Fruit fly (Drosophila melanogaster): ENCODE measurements around the gene hay.

hay gene

DNA sequence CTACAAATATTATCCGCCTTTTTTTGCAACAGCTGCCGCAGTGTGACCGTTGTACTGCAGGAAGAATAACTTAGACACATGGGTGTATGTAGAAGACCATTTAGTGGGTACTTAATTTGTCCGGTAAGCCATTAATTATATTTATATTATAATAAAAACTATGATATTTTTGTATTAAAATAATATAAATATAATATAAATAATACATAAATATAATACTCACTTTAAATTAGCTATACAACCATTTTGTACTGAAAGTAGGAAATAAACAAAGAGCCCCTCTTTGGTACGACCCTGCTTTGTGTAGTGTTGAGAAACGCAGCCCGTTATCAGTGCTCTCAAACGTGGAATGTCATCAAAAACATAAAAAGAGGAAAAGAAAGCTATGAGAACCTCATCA is 6.9 kb downstream of the hay start, which contains the start of gene Cnep1r2 (continued):
- TF ChIP-seq Jarid2 (GFP tag; optimal IDR thresholded peaks at IDR 0.05) = peak; percentile 77
- no peak for TF ChIP-seq Hr39 (optimal IDR thresholded peaks at IDR 0.05)
- peak; percentile 95 for TF ChIP-seq salm (tag; optimal IDR thresholded peaks at IDR 0.05)
- TF ChIP-seq en (GFP tag; optimal IDR thresholded peaks at IDR 0.05) = no peak
- peak; percentile 94 for TF ChIP-seq Blimp-1 (GFP tag; optimal IDR thresholded peaks at IDR 0.05)
- peak; percentile 68 for TF ChIP-seq Hey (tag; optimal IDR thresholded peaks at IDR 0.05)
- TF ChIP-seq CG2202 (tag; optimal IDR thresholded peaks at IDR 0.05) = peak; percentile 93
- TF ChIP-seq jigr1 (GFP tag; IDR thresholded peaks at IDR 0.05) = peak; percentile 87; the same call in 2 of the 3 replicates
- TF ChIP-seq Dek (tag; optimal IDR thresholded peaks at IDR 0.05) = peak; percentile 96
- TF ChIP-seq ham (GFP tag; IDR thresholded peaks at IDR 0.05) = peak; percentile 75; the same call in 1 of the 2 replicates
- peak; percentile 87 for TF ChIP-seq cas (GFP tag; IDR thresholded peaks at IDR 0.05)
- peak; percentile 88 for TF ChIP-seq Vsx1 (GFP tag; optimal IDR thresholded peaks at IDR 0.05)
- peak; percentile 88 for TF ChIP-seq sim (GFP tag; IDR thresholded peaks at IDR 0.05)
- TF ChIP-seq CG13123 (GFP tag; optimal IDR thresholded peaks at IDR 0.05) = peak; percentile 91
- TF ChIP-seq CG9932 (GFP tag; IDR thresholded peaks at IDR 0.05) = peak; percentile 97
- no peak for TF ChIP-seq CG42726 (GFP tag; IDR thresholded peaks at IDR 0.05; ENCODE audit: partially characterized antibody)
- peak; percentile 98 for TF ChIP-seq Ptx1 (GFP tag; IDR thresholded peaks at IDR 0.05)
- peak; percentile 60 for TF ChIP-seq pros (GFP tag; optimal IDR thresholded peaks at IDR 0.05)
- TF ChIP-seq Scr (GFP tag; IDR thresholded peaks at IDR 0.05; ENCODE audit: partially characterized antibody) = no peak
- TF ChIP-seq Stat92E (GFP tag; optimal IDR thresholded peaks at IDR 0.05) = peak in 1 of 3 experiments; percentile 83
- peak; percentile 99 for TF ChIP-seq CoRest (tag; optimal IDR thresholded peaks at IDR 0.05)
- TF ChIP-seq gce (GFP tag; IDR thresholded peaks at IDR 0.05) = peak; percentile 90
- peak; percentile 96 for TF ChIP-seq fd3F (GFP tag; optimal IDR thresholded peaks at IDR 0.05)
- TF ChIP-seq inv (GFP tag; IDR thresholded peaks at IDR 0.05; ENCODE audit: partially characterized antibody) = no peak
- TF ChIP-seq CG10431 (GFP tag; optimal IDR thresholded peaks at IDR 0.05) = peak; percentile 90
- TF ChIP-seq HmgD (GFP tag; optimal IDR thresholded peaks at IDR 0.05) = no peak
- peak; percentile 59 for TF ChIP-seq shn (GFP tag; optimal IDR thresholded peaks at IDR 0.05)
- TF ChIP-seq Ravus (GFP tag; IDR thresholded peaks at IDR 0.05) = peak; percentile 88
- peak; percentile 49 for TF ChIP-seq ems (GFP tag; optimal IDR thresholded peaks at IDR 0.05)
- TF ChIP-seq ac (GFP tag; optimal IDR thresholded peaks at IDR 0.05) = peak; percentile 87
- peak; percentile 87 for TF ChIP-seq Rx (GFP tag; IDR thresholded peaks at IDR 0.05)
- peak; percentile 49 for TF ChIP-seq CTCF (GFP tag; optimal IDR thresholded peaks at IDR 0.05)
- TF ChIP-seq ATbp (GFP tag; optimal IDR thresholded peaks at IDR 0.05) = peak; percentile 92
- peak; percentile 96 for TF ChIP-seq Fer3 (tag; optimal IDR thresholded peaks at IDR 0.05)
- TF ChIP-seq tna (GFP tag; IDR thresholded peaks at IDR 0.05; ENCODE audit: partially characterized antibody) = no peak
- TF ChIP-seq CG15073 (GFP tag; optimal IDR thresholded peaks at IDR 0.05) = peak; percentile 55
- TF ChIP-seq wor (GFP tag; IDR thresholded peaks at IDR 0.05) = peak; percentile 94
- TF ChIP-seq grau (tag; optimal IDR thresholded peaks at IDR 0.05) = peak; percentile 97
- TF ChIP-seq CG17568 (GFP tag; optimal IDR thresholded peaks at IDR 0.05) = peak; percentile 88
- peak; percentile 98 for TF ChIP-seq CG9817 (tag; optimal IDR thresholded peaks at IDR 0.05)
- peak; percentile 72; the same call in 1 of the 2 replicates for TF ChIP-seq sens-2 (GFP tag; IDR thresholded peaks at IDR 0.05)
- no peak for TF ChIP-seq Dll (GFP tag; IDR thresholded peaks at IDR 0.05; ENCODE audit: partially characterized antibody)
- TF ChIP-seq az2 (GFP tag; optimal IDR thresholded peaks at IDR 0.05) = peak; percentile 94
- peak; percentile 92 for TF ChIP-seq ssp (GFP tag; IDR thresholded peaks at IDR 0.05)
- peak; percentile 73 for TF ChIP-seq CG5180 (GFP tag; optimal IDR thresholded peaks at IDR 0.05)
- TF ChIP-seq CG30403 (GFP tag; optimal IDR thresholded peaks at IDR 0.05) = peak; percentile 90
- TF ChIP-seq wek (GFP tag; optimal IDR thresholded peaks at IDR 0.05) = peak; percentile 8
- no peak for TF ChIP-seq Hr78 (GFP tag; optimal IDR thresholded peaks at IDR 0.05)
- TF ChIP-seq eve (GFP tag; optimal IDR thresholded peaks at IDR 0.05) = no peak
- TF ChIP-seq Gsc (GFP tag; IDR thresholded peaks at IDR 0.05) = no peak
- TF ChIP-seq D19B (GFP tag; optimal IDR thresholded peaks at IDR 0.05) = peak; percentile 78
